Worm (Caenorhabditis elegans): Measurements from ENCODE around the gene R10H1.1.
A peak's percentile ranks its signal among the peaks of the same experiment; 100 is the strongest.

The R10H1.1 gene

ce11 chrII:7529078-7529683 lies 34.9 kb downstream of the R10H1.1 start, which contains the start of gene ZK1290.5 (continued):
- TF ChIP-seq bed-1 (GFP tag; IDR thresholded peaks at IDR 0.05) (no peak), gei-17 (GFP tag; optimal IDR thresholded peaks at IDR 0.05) (peak; percentile 53), snpc-3.4 (tag; optimal IDR thresholded peaks at IDR 0.05) (no peak), lir-1 (GFP tag; conservative IDR thresholded peaks at IDR 0.05) (no peak), aptf-3 (GFP tag; IDR thresholded peaks at IDR 0.05) (no peak), B0019.2 (GFP tag; conservative IDR thresholded peaks at IDR 0.05) (no peak), hmg-1.2 (GFP tag; IDR thresholded peaks at IDR 0.05) (peak; percentile 65), ztf-25 (GFP tag; IDR thresholded peaks at IDR 0.05) (no peak), B0261.1 (tag; optimal IDR thresholded peaks at IDR 0.05) (no peak), F37B4.10 (GFP tag; IDR thresholded peaks at IDR 0.05) (no peak), attf-3 (GFP tag; conservative IDR thresholded peaks at IDR 0.05) (no peak), nhr-120 (GFP tag; IDR thresholded peaks at IDR 0.05) (no peak), nhr-179 (tag; optimal IDR thresholded peaks at IDR 0.05) (no peak), nhr-90 (tag; optimal IDR thresholded peaks at IDR 0.05) (peak; percentile 43), egl-18 (GFP tag; IDR thresholded peaks at IDR 0.05) (no peak), lag-1 (GFP tag; IDR thresholded peaks at IDR 0.05) (no peak), zfh-2 (GFP tag; conservative IDR thresholded peaks at IDR 0.05) (no peak), rec-8 (tag; optimal IDR thresholded peaks at IDR 0.05) (no peak), lin-54 (GFP tag; optimal IDR thresholded peaks at IDR 0.05) (peak; percentile 60), hmg-20 (GFP tag; IDR thresholded peaks at IDR 0.05) (peak; percentile 6; the same call in 1 of the 2 replicates), chd-7 (tag; optimal IDR thresholded peaks at IDR 0.05) (peak; percentile 87), nhr-80 (tag; optimal IDR thresholded peaks at IDR 0.05) (peak; percentile 77), ZK185.1 (tag; optimal IDR thresholded peaks at IDR 0.05; ENCODE audit: poor library complexity, severe bottlenecking) (peak; percentile 28), mxl-1 (tag; optimal IDR thresholded peaks at IDR 0.05) (no peak), bed-2 (GFP tag; IDR thresholded peaks at IDR 0.05) (no peak), atf-7 (tag; optimal IDR thresholded peaks at IDR 0.05) (peak; percentile 84), lin-35 (GFP tag; optimal IDR thresholded peaks at IDR 0.05) (no peak), cebp-2 (GFP tag; IDR thresholded peaks at IDR 0.05) (no peak), F49E8.2 (tag; optimal IDR thresholded peaks at IDR 0.05; ENCODE audit: insufficient read depth) (no peak), aptf-2 (GFP tag; conservative IDR thresholded peaks at IDR 0.05) (no peak), ccch-3 (GFP tag; optimal IDR thresholded peaks at IDR 0.05) (no peak), hlh-12 (tag; optimal IDR thresholded peaks at IDR 0.05) (no peak), ztf-6 (GFP tag; IDR thresholded peaks at IDR 0.05) (no peak), lsl-1 (GFP tag; optimal IDR thresholded peaks at IDR 0.05) (no peak), lin-26 (GFP tag; IDR thresholded peaks at IDR 0.05) (no peak), mcd-1 (GFP tag; IDR thresholded peaks at IDR 0.05) (no peak; the same call in 1 of the 2 replicates), T26A5.8 (tag; optimal IDR thresholded peaks at IDR 0.05) (no peak), sdz-38 (tag; optimal IDR thresholded peaks at IDR 0.05) (no peak), xnd-1 (tag; optimal IDR thresholded peaks at IDR 0.05) (no peak), nhr-27 (tag; optimal IDR thresholded peaks at IDR 0.05) (no peak), egl-44 (GFP tag; IDR thresholded peaks at IDR 0.05) (peak; percentile 45; the same call in 1 of the 2 replicates), akir-1 (GFP tag; optimal IDR thresholded peaks at IDR 0.05) (no peak), fkh-3 (tag; optimal IDR thresholded peaks at IDR 0.05) (no peak), F52B5.7 (tag; optimal IDR thresholded peaks at IDR 0.05) (no peak), athp-1 (tag; optimal IDR thresholded peaks at IDR 0.05) (peak; percentile 44), let-526 (GFP tag; IDR thresholded peaks at IDR 0.05) (peak; percentile 83; the same call in 1 of the 2 replicates), ceh-79 (tag; optimal IDR thresholded peaks at IDR 0.05) (no peak), tlf-1 (GFP tag; optimal IDR thresholded peaks at IDR 0.05) (peak; percentile 84), nfya-2 (GFP tag; IDR thresholded peaks at IDR 0.05) (no peak)
